Worm (Caenorhabditis elegans): Measurements from ENCODE around the gene sra-10.

ce11 chrII:10888979-10889378 lies 5.9 kb downstream of the sra-10 start, which contains the start of gene ptr-8:
- TF ChIP-seq snpc-4 (GFP tag; optimal IDR thresholded peaks at IDR 0.05) (no peak), snpc-4 (tag; optimal IDR thresholded peaks at IDR 0.05) (no peak), hsf-1 (GFP tag; IDR thresholded peaks at IDR 0.05) (no peak), F49E8.2 (tag; optimal IDR thresholded peaks at IDR 0.05; ENCODE audit: insufficient read depth) (no peak), nfya-1 (tag; optimal IDR thresholded peaks at IDR 0.05; ENCODE audit: borderline replicate concordance, insufficient read depth) (no peak), unc-62 (GFP tag; optimal IDR thresholded peaks at IDR 0.05) (no peak), snpc-1.1 (tag; optimal IDR thresholded peaks at IDR 0.05; ENCODE audit: insufficient read depth) (no peak), tbx-9 (tag; optimal IDR thresholded peaks at IDR 0.05; ENCODE audit: borderline replicate concordance) (no peak)

Measured in whole organism, young adult.